Fruit fly (Drosophila melanogaster) whole organism, embryonic: ENCODE measurements around the gene CG14431.

Experiments
- Blimp-1 ChIP-seq: fragments of 200-800 bp; sonication (Bioruptor generic); optimal IDR thresholded peaks from 3 replicates; lab custom pipeline; 2018; ENCODE audit warnings: missing biosample characterization, missing genetic modification characterization, mild to moderate bottlenecking, moderate library complexity, missing genetic modification reagents
- CG10267 ChIP-seq: fragments of 200-800 bp; sonication (Bioruptor generic); optimal IDR thresholded peaks from 2 replicates; lab custom pipeline; 2018; ENCODE audit warnings: missing biosample characterization, mild to moderate bottlenecking, missing genetic modification characterization, moderate library complexity
- CG10462 ChIP-seq: fragments of 200-800 bp; sonication (Bioruptor generic); optimal IDR thresholded peaks from 2 replicates; lab custom pipeline; 2016; ENCODE audit warnings: missing biosample characterization, missing genetic modification characterization
- CG10959 ChIP-seq: fragments of 200-800 bp; sonication (Bioruptor generic); IDR thresholded peaks from 2 replicates; pipeline ENCODE4 v1.3.6; 2022; ENCODE audit warnings: missing biosample characterization, missing genetic modification characterization
- CG11093 ChIP-seq: fragments of 200-800 bp; sonication (Bioruptor generic); IDR thresholded peaks from 3 replicates; pipeline ENCODE4 v1.3.6; 2022; ENCODE audit warnings: missing biosample characterization, missing genetic modification characterization
- CG12071 ChIP-seq: fragments of 200-800 bp; sonication (Bioruptor generic); optimal IDR thresholded peaks from 3 replicates; lab custom pipeline; 2018; ENCODE audit warnings: missing biosample characterization, mild to moderate bottlenecking, missing genetic modification characterization
- CG12219 ChIP-seq: fragments of 200-800 bp; sonication (Bioruptor generic); optimal IDR thresholded peaks from 3 replicates; lab custom pipeline; 2018; ENCODE audit warnings: missing biosample characterization, mild to moderate bottlenecking, missing genetic modification characterization
- CG12744 ChIP-seq: fragments of 200-800 bp; sonication (Bioruptor generic); optimal IDR thresholded peaks from 2 replicates; lab custom pipeline; 2016; ENCODE audit warnings: missing biosample characterization, missing genetic modification characterization
- CG12769 ChIP-seq: fragments of 200-800 bp; sonication (Bioruptor generic); optimal IDR thresholded peaks from 2 replicates; lab custom pipeline; 2019; ENCODE audit warnings: missing biosample characterization, mild to moderate bottlenecking, missing genetic modification characterization, moderate library complexity
- CG13775 ChIP-seq: fragments of 200-800 bp; sonication (Bioruptor generic); optimal IDR thresholded peaks from 3 replicates; lab custom pipeline; 2017; ENCODE audit warnings: missing biosample characterization, mild to moderate bottlenecking, missing genetic modification characterization
- CG15601 ChIP-seq: fragments of 200-800 bp; sonication (Bioruptor generic); optimal IDR thresholded peaks from 3 replicates; lab custom pipeline; 2019; ENCODE audit warnings: missing biosample characterization, mild to moderate bottlenecking, missing genetic modification characterization, moderate library complexity
- CG16779 ChIP-seq: fragments of 200-800 bp; sonication (Bioruptor generic); IDR thresholded peaks from 2 replicates; pipeline ENCODE4 v1.3.6; 2022; ENCODE audit warnings: missing biosample characterization, missing genetic modification characterization
- CG17361 ChIP-seq: fragments of 200-800 bp; sonication (Bioruptor generic); IDR thresholded peaks from 3 replicates; pipeline ENCODE4 v1.3.6; 2022; ENCODE audit warnings: missing biosample characterization, missing genetic modification characterization
- CG17385 ChIP-seq: fragments of 200-800 bp; sonication (Bioruptor generic); optimal IDR thresholded peaks from 3 replicates; lab custom pipeline; 2018; ENCODE audit warnings: missing biosample characterization, mild to moderate bottlenecking, missing genetic modification characterization
- CG17829 ChIP-seq: fragments of 200-800 bp; optimal IDR thresholded peaks from 2 replicates; lab custom pipeline; 2019; ENCODE audit warnings: missing biosample characterization, mild to moderate bottlenecking, missing genetic modification characterization, moderate library complexity
- CG3847 ChIP-seq: fragments of 200-800 bp; sonication (Bioruptor generic); IDR thresholded peaks from 2 replicates; pipeline ENCODE4 v1.3.6; 2022; ENCODE audit warnings: missing biosample characterization, missing genetic modification characterization
- CG43689 ChIP-seq: fragments of 200-800 bp; sonication (Bioruptor generic); IDR thresholded peaks from 2 replicates; pipeline ENCODE4 v1.3.6; 2022; ENCODE audit warnings: missing biosample characterization, missing genetic modification characterization
- CG4730 ChIP-seq: fragments of 200-800 bp; sonication (Bioruptor generic); IDR thresholded peaks from 2 replicates; pipeline ENCODE4 v1.3.6; 2022; ENCODE audit warnings: missing biosample characterization, missing genetic modification characterization
- CG6765 ChIP-seq: fragments of 200-800 bp; sonication (Bioruptor generic); optimal IDR thresholded peaks from 3 replicates; lab custom pipeline; 2017; ENCODE audit warnings: missing biosample characterization, mild to moderate bottlenecking, missing genetic modification characterization
- CG6854 ChIP-seq: fragments of 200-800 bp; sonication (Bioruptor generic); optimal IDR thresholded peaks from 3 replicates; lab custom pipeline; 2017; ENCODE audit warnings: missing biosample characterization, mild to moderate bottlenecking, missing genetic modification characterization
- CG7372 ChIP-seq: fragments of 200-800 bp; sonication (Bioruptor generic); IDR thresholded peaks from 2 replicates; pipeline ENCODE4 v1.3.6; 2022; ENCODE audit warnings: missing biosample characterization, missing genetic modification characterization
- CG7786 ChIP-seq: fragments of 200-800 bp; sonication (Bioruptor generic); optimal IDR thresholded peaks from 2 replicates; lab custom pipeline; 2016; ENCODE audit warnings: missing biosample characterization, missing genetic modification characterization
- CG8388 ChIP-seq: fragments of 200-800 bp; sonication (Bioruptor generic); optimal IDR thresholded peaks from 2 replicates; lab custom pipeline; 2019; ENCODE audit warnings: missing biosample characterization, mild to moderate bottlenecking, missing genetic modification characterization, moderate library complexity
- CG8944 ChIP-seq: fragments of 200-800 bp; sonication (Bioruptor generic); optimal IDR thresholded peaks from 3 replicates; lab custom pipeline; 2016; ENCODE audit warnings: missing biosample characterization, missing genetic modification characterization
- Deaf1 ChIP-seq: fragments of 200-800 bp; optimal IDR thresholded peaks from 3 replicates; lab custom pipeline; 2019; ENCODE audit warnings: missing biosample characterization, mild to moderate bottlenecking, missing genetic modification characterization, moderate library complexity
- Dfd ChIP-seq, 2 experiments: fragments of >200 bp; optimal IDR thresholded peaks; 2 replicates each; lab custom pipeline; 2017; ENCODE audit warnings: missing biosample characterization in 2 of 2, missing genetic modification characterization in 2 of 2
- Fer2 ChIP-seq: fragments of 200-800 bp; sonication (Bioruptor generic); optimal IDR thresholded peaks from 2 replicates; lab custom pipeline; 2018; ENCODE audit warnings: missing biosample characterization, mild to moderate bottlenecking, missing genetic modification characterization, moderate library complexity
- H15 ChIP-seq: fragments of 200-800 bp; sonication (Bioruptor generic); IDR thresholded peaks from 3 replicates; pipeline ENCODE4 v1.3.6; 2022; ENCODE audit warnings: missing biosample characterization, missing genetic modification characterization
- Kr ChIP-seq: fragments of 200-800 bp; sonication (Bioruptor generic); optimal IDR thresholded peaks from 2 replicates; lab custom pipeline; 2017; ENCODE audit warnings: missing biosample characterization, mild to moderate bottlenecking, missing genetic modification characterization
- Lpt ChIP-seq: fragments of >200 bp; optimal IDR thresholded peaks from 2 replicates; lab custom pipeline; 2018; ENCODE audit warnings: missing biosample characterization, missing genetic modification characterization
- Scr ChIP-seq: fragments of 200-800 bp; sonication (Bioruptor generic); IDR thresholded peaks from 2 replicates; pipeline ENCODE4 v1.3.6; 2022; ENCODE audit warnings: missing biosample characterization, missing genetic modification characterization; ENCODE audit not compliant: partially characterized antibody
- Sin3A ChIP-seq: fragments of >200 bp; optimal IDR thresholded peaks from 2 replicates; lab custom pipeline; 2018
- Xrp1 ChIP-seq: fragments of 200-800 bp; sonication (Bioruptor generic); IDR thresholded peaks from 2 replicates; pipeline ENCODE4 v1.3.6; 2022; ENCODE audit warnings: missing biosample characterization, missing genetic modification characterization
- cato ChIP-seq: fragments of 200-800 bp; sonication (Bioruptor generic); optimal IDR thresholded peaks from 2 replicates; lab custom pipeline; 2016; ENCODE audit warnings: missing biosample characterization, missing genetic modification characterization, borderline replicate concordance
- emc ChIP-seq: fragments of 200-800 bp; sonication (Bioruptor generic); optimal IDR thresholded peaks from 2 replicates; lab custom pipeline; 2016; ENCODE audit warnings: missing biosample characterization, missing genetic modification characterization
- fd102C ChIP-seq: fragments of 200-800 bp; sonication (Bioruptor generic); optimal IDR thresholded peaks from 2 replicates; lab custom pipeline; 2018; ENCODE audit warnings: missing biosample characterization, mild to moderate bottlenecking, missing genetic modification characterization, moderate library complexity
- gcm2 ChIP-seq: fragments of 200-800 bp; sonication (Bioruptor generic); optimal IDR thresholded peaks from 2 replicates; lab custom pipeline; 2016; ENCODE audit warnings: missing biosample characterization, missing genetic modification characterization
- gem ChIP-seq: fragments of 200-800 bp; sonication (Bioruptor generic); optimal IDR thresholded peaks from 2 replicates; lab custom pipeline; 2019; ENCODE audit warnings: missing biosample characterization, mild to moderate bottlenecking, missing genetic modification characterization, moderate library complexity
- gfzf ChIP-seq: fragments of 200-800 bp; sonication (Bioruptor generic); optimal IDR thresholded peaks from 2 replicates; lab custom pipeline; 2016; ENCODE audit warnings: missing biosample characterization, mild to moderate bottlenecking, missing genetic modification characterization, moderate library complexity
- insv ChIP-seq, 2 experiments: fragments of 200-800 bp; sonication (Bioruptor generic); optimal IDR thresholded peaks; 3 replicates each; lab custom pipeline; 2016 to 2018; ENCODE audit warnings: missing biosample characterization in 2 of 2, missing genetic modification characterization in 2 of 2
- kni ChIP-seq: fragments of 200-800 bp; sonication (Bioruptor generic); optimal IDR thresholded peaks from 3 replicates; lab custom pipeline; 2017; ENCODE audit warnings: mild to moderate bottlenecking, missing biosample characterization, missing genetic modification reagents, missing genetic modification characterization
- lilli ChIP-seq: fragments of 200-800 bp; sonication (Bioruptor generic); optimal IDR thresholded peaks from 3 replicates; lab custom pipeline; 2016; ENCODE audit warnings: missing biosample characterization, missing genetic modification characterization
- lola ChIP-seq, 3 experiments: fragments of >200 bp in 2 of 3; fragments of 200-800 bp in 1 of 3; sonication (Bioruptor generic) in 1 of 3; optimal IDR thresholded peaks; 2 replicates each; lab custom pipeline; 2017 to 2019; ENCODE audit warnings: missing biosample characterization in 3 of 3, missing genetic modification characterization in 3 of 3, mild to moderate bottlenecking in 1 of 3, moderate library complexity in 1 of 3
- nau ChIP-seq: fragments of 200-800 bp; sonication (Bioruptor generic); optimal IDR thresholded peaks from 3 replicates; lab custom pipeline; 2017; ENCODE audit warnings: missing biosample characterization, mild to moderate bottlenecking, missing genetic modification characterization, missing genetic modification reagents
- rib ChIP-seq: fragments of 200-800 bp; sonication (Bioruptor generic); IDR thresholded peaks from 2 replicates; pipeline ENCODE4 v1.3.6; 2022; ENCODE audit warnings: missing biosample characterization, missing genetic modification characterization
- seq ChIP-seq: fragments of 200-800 bp; sonication (Bioruptor generic); IDR thresholded peaks from 2 replicates; pipeline ENCODE4 v1.3.6; 2022; ENCODE audit warnings: missing biosample characterization, missing genetic modification characterization
- tna ChIP-seq: fragments of 200-800 bp; sonication (Bioruptor generic); IDR thresholded peaks from 2 replicates; pipeline ENCODE4 v1.3.6; 2022; ENCODE audit warnings: missing biosample characterization, missing genetic modification characterization; ENCODE audit not compliant: partially characterized antibody
- vfl ChIP-seq: fragments of 200-800 bp; sonication (Bioruptor generic); optimal IDR thresholded peaks from 2 replicates; lab custom pipeline; 2016; ENCODE audit warnings: missing biosample characterization, missing genetic modification characterization
- z ChIP-seq: fragments of 200-800 bp; sonication (Bioruptor generic); IDR thresholded peaks from 3 replicates; pipeline ENCODE4 v1.3.6; 2022; ENCODE audit warnings: missing biosample characterization, missing genetic modification characterization

CG14431 gene

dm6 chrX:6985182-6985851, 77.2 kb downstream of the CG14431 start (continued):
- TF ChIP-seq seq (peak; percentile 73), CG12744 (GFP tag; lab: Kevin White, UChicago) (peak; percentile 52), Sin3A (lab: Kevin White, UChicago) (no peak), CG12219 (GFP tag; lab: Kevin White, UChicago) (peak; percentile 65), vfl (GFP tag; lab: Kevin White, UChicago) (peak; percentile 61), CG10959 (peak; percentile 67), lola (GFP tag; optimal IDR thresholded peaks at IDR 0.05; lab: Kevin White, UChicago) (peak in 1 of 3 experiments; percentile 91), Fer2 (tag; lab: Kevin White, UChicago) (no peak), nau (GFP tag; lab: Kevin White, UChicago) (peak; percentile 52), CG3847 (GFP tag; lab: Robert Waterston, UW) (peak; percentile 63; the same call in 1 of the 2 replicates), Scr (GFP tag; lab: Robert Waterston, UW) (peak; percentile 44; the same call in 1 of the 2 replicates), Dfd (GFP tag; optimal IDR thresholded peaks at IDR 0.05; lab: Kevin White, UChicago) (no peak), CG8388 (GFP tag; lab: Kevin White, UChicago) (peak; percentile 86), gfzf (GFP tag; lab: Kevin White, UChicago) (no peak), CG12071 (GFP tag; lab: Kevin White, UChicago) (no peak), z (GFP tag; lab: Robert Waterston, UW) (0 out of 3 replicates have a peak, but pooled peaks have one; percentile 33), CG17361 (peak; percentile 80), CG11093 (GFP tag; lab: Robert Waterston, UW) (peak; percentile 65), CG13775 (peak; percentile 71), rib (GFP tag; lab: Robert Waterston, UW) (no peak), gcm2 (GFP tag; lab: Kevin White, UChicago) (peak; percentile 57), CG15601 (tag; lab: Kevin White, UChicago) (peak; percentile 88), emc (GFP tag; lab: Kevin White, UChicago) (no peak), tna (GFP tag; lab: Robert Waterston, UW) (peak; percentile 49; the same call in 1 of the 2 replicates), CG4730 (peak; percentile 71), CG43689 (GFP tag; lab: Robert Waterston, UW) (0 out of 2 replicates have a peak, but pooled peaks have one; percentile 7), Kr (GFP tag; lab: Kevin White, UChicago) (no peak), CG17829 (tag; lab: Kevin White, UChicago) (peak; percentile 88), gem (tag; lab: Kevin White, UChicago) (peak; percentile 91), kni (GFP tag; lab: Kevin White, UChicago) (peak; percentile 89), CG6854 (GFP tag; lab: Kevin White, UChicago) (peak; percentile 10), lilli (peak; percentile 83), cato (GFP tag; lab: Kevin White, UChicago) (peak; percentile 6), Deaf1 (tag; lab: Kevin White, UChicago) (peak; percentile 48), insv (GFP tag; optimal IDR thresholded peaks at IDR 0.05; lab: Kevin White, UChicago) (no peak), CG17385 (GFP tag; lab: Kevin White, UChicago) (peak; percentile 74), Blimp-1 (peak; percentile 85), Xrp1 (peak; percentile 89), fd102C (GFP tag; lab: Kevin White, UChicago) (no peak), CG6765 (GFP tag; lab: Kevin White, UChicago) (no peak), H15 (peak; percentile 75; the same call in 2 of the 3 replicates), CG10462 (GFP tag; lab: Kevin White, UChicago) (peak; percentile 51), CG8944 (peak; percentile 68), CG12769 (tag; lab: Kevin White, UChicago) (peak; percentile 58), Lpt (GFP tag; lab: Kevin White, UChicago) (no peak), CG7372 (peak; percentile 35; the same call in 1 of the 2 replicates), CG16779 (GFP tag; lab: Robert Waterston, UW) (no peak), CG10267 (tag; lab: Kevin White, UChicago) (peak; percentile 83), CG7786 (GFP tag; lab: Kevin White, UChicago) (peak; percentile 74)
